Worm (Caenorhabditis elegans) whole organism, late embryonic: ENCODE data around the gene K09E9.1.

Source experiments
- C08G9.2 ChIP-seq: sonication (generic microtip); optimal IDR thresholded peaks from 2 replicates; lab custom pipeline; 2016; ENCODE audit warnings: mild to moderate bottlenecking, missing genetic modification characterization, moderate library complexity, missing compliant biosample characterization
- C38D4.7 ChIP-seq: fragments of 200-800 bp; sonication (Bioruptor generic); optimal IDR thresholded peaks from 2 replicates; lab custom pipeline; 2018; ENCODE audit warnings: mild to moderate bottlenecking, missing genetic modification characterization, moderate library complexity, missing compliant biosample characterization
- F13H6.1 ChIP-seq: sonication (generic microtip); optimal IDR thresholded peaks from 2 replicates; lab custom pipeline; 2016; ENCODE audit warnings: missing genetic modification characterization, missing compliant biosample characterization
- K09A11.1 ChIP-seq: sonication (generic microtip); optimal IDR thresholded peaks from 2 replicates; lab custom pipeline; 2017; ENCODE audit warnings: antibody characterized with exemption, mild to moderate bottlenecking, missing genetic modification characterization, missing compliant biosample characterization; ENCODE audit not compliant: insufficient read depth
- ama-1 ChIP-seq: fragments of 150-350 bp; optimal IDR thresholded peaks from 2 replicates; lab custom pipeline; 2014
- ceh-14 ChIP-seq: sonication (generic microtip); optimal IDR thresholded peaks from 2 replicates; lab custom pipeline; 2016; ENCODE audit warnings: missing genotype, missing genetic modification characterization, missing compliant biosample characterization
- ceh-19 ChIP-seq: fragments of 200-800 bp; sonication (Bioruptor generic); optimal IDR thresholded peaks from 2 replicates; lab custom pipeline; 2018; ENCODE audit warnings: mild to moderate bottlenecking, missing genetic modification characterization, missing compliant biosample characterization
- ceh-2 ChIP-seq: sonication (generic microtip); optimal IDR thresholded peaks from 2 replicates; lab custom pipeline; 2016; ENCODE audit warnings: missing genotype, missing genetic modification characterization, missing compliant biosample characterization
- ceh-24 ChIP-seq: sonication (generic microtip); optimal IDR thresholded peaks from 2 replicates; lab custom pipeline; 2016; ENCODE audit warnings: mild to moderate bottlenecking, missing genetic modification characterization, missing compliant biosample characterization
- ceh-31 ChIP-seq: sonication (generic microtip); optimal IDR thresholded peaks from 2 replicates; lab custom pipeline; 2016; ENCODE audit warnings: missing genetic modification characterization, missing compliant biosample characterization
- ceh-45 ChIP-seq: fragments of 200-800 bp; sonication (Bioruptor generic); IDR thresholded peaks from 2 replicates; pipeline ENCODE4 v1.3.6; 2022; ENCODE audit warnings: missing genetic modification reagents, missing genetic modification characterization, missing compliant biosample characterization
- ceh-6 ChIP-seq: fragments of 200-800 bp; sonication (Bioruptor generic); optimal IDR thresholded peaks from 2 replicates; lab custom pipeline; 2018; ENCODE audit warnings: mild to moderate bottlenecking, missing genetic modification characterization, missing compliant biosample characterization
- elt-2 ChIP-seq: sonication (generic microtip); optimal IDR thresholded peaks from 2 replicates; lab custom pipeline; 2016; ENCODE audit warnings: missing genetic modification reagents, missing genetic modification characterization, missing compliant biosample characterization
- elt-4 ChIP-seq: sonication (generic microtip); optimal IDR thresholded peaks from 2 replicates; lab custom pipeline; 2016; ENCODE audit warnings: missing genetic modification characterization, missing compliant biosample characterization
- fax-1 ChIP-seq: sonication (generic microtip); optimal IDR thresholded peaks from 2 replicates; lab custom pipeline; 2016; ENCODE audit warnings: missing genotype, missing genetic modification characterization, missing compliant biosample characterization
- fkh-10 ChIP-seq: fragments of 150-350 bp; optimal IDR thresholded peaks from 2 replicates; lab custom pipeline; 2014; ENCODE audit warnings: missing biosample characterization, missing genetic modification reagents, missing genetic modification characterization
- hlh-13 ChIP-seq: fragments of 200-800 bp; sonication (Bioruptor generic); optimal IDR thresholded peaks from 2 replicates; lab custom pipeline; 2018; ENCODE audit warnings: mild to moderate bottlenecking, missing genetic modification characterization, missing compliant biosample characterization
- hlh-15 ChIP-seq: sonication (generic microtip); optimal IDR thresholded peaks from 2 replicates; lab custom pipeline; 2016; ENCODE audit warnings: missing genetic modification characterization, missing compliant biosample characterization
- hlh-6 ChIP-seq: sonication (generic microtip); optimal IDR thresholded peaks from 2 replicates; lab custom pipeline; 2016; ENCODE audit warnings: missing genotype, missing genetic modification characterization, missing compliant biosample characterization
- hlh-8 ChIP-seq: sonication (generic microtip); optimal IDR thresholded peaks from 2 replicates; lab custom pipeline; 2016; ENCODE audit warnings: missing genotype, missing genetic modification characterization, missing compliant biosample characterization
- lim-6 ChIP-seq: sonication (generic microtip); optimal IDR thresholded peaks from 2 replicates; lab custom pipeline; 2016; ENCODE audit warnings: missing genetic modification characterization, missing compliant biosample characterization
- lin-11 ChIP-seq: fragments of 200-800 bp; sonication (Bioruptor generic); optimal IDR thresholded peaks from 2 replicates; lab custom pipeline; 2018; ENCODE audit warnings: mild to moderate bottlenecking, missing genetic modification characterization, missing compliant biosample characterization
- nfya-1 ChIP-seq: sonication (generic microtip); optimal IDR thresholded peaks from 2 replicates; lab custom pipeline; 2017; ENCODE audit warnings: missing genetic modification characterization, mild to moderate bottlenecking, missing compliant biosample characterization, antibody characterized with exemption, moderate library complexity
- nhr-11 ChIP-seq: fragments of 150-350 bp; optimal IDR thresholded peaks from 2 replicates; lab custom pipeline; 2014; ENCODE audit warnings: missing biosample characterization, missing genetic modification characterization
- pat-9 ChIP-seq: fragments of 200-800 bp; sonication (Bioruptor generic); optimal IDR thresholded peaks from 2 replicates; lab custom pipeline; 2018; ENCODE audit warnings: mild to moderate bottlenecking, missing genetic modification characterization, moderate library complexity, missing compliant biosample characterization
- pha-2 ChIP-seq: sonication (generic microtip); optimal IDR thresholded peaks from 2 replicates; lab custom pipeline; 2017; ENCODE audit warnings: mild to moderate bottlenecking, missing genetic modification characterization, missing compliant biosample characterization
- pqm-1 ChIP-seq: sonication (generic microtip); optimal IDR thresholded peaks from 2 replicates; lab custom pipeline; 2016; ENCODE audit warnings: missing genetic modification characterization, missing compliant biosample characterization
- pros-1 ChIP-seq: fragments of 150-350 bp; optimal IDR thresholded peaks from 2 replicates; lab custom pipeline; 2014; ENCODE audit warnings: missing biosample characterization, missing genetic modification reagents, missing genetic modification characterization
- rnt-1 ChIP-seq: sonication (generic microtip); optimal IDR thresholded peaks from 2 replicates; lab custom pipeline; 2016; ENCODE audit warnings: missing genetic modification characterization, missing compliant biosample characterization
- sox-2 ChIP-seq: fragments of 200-800 bp; sonication (Bioruptor generic); IDR thresholded peaks from 2 replicates; pipeline ENCODE4 v1.3.6; 2022; ENCODE audit warnings: missing genetic modification reagents, missing genetic modification characterization, missing compliant biosample characterization
- sox-4 ChIP-seq: sonication (generic microtip); optimal IDR thresholded peaks from 2 replicates; lab custom pipeline; 2017; ENCODE audit warnings: mild to moderate bottlenecking, missing genetic modification characterization, inconsistent platforms, missing compliant biosample characterization
- syd-9 ChIP-seq: sonication (generic microtip); optimal IDR thresholded peaks from 2 replicates; lab custom pipeline; 2016; ENCODE audit warnings: mild to moderate bottlenecking, missing genetic modification characterization, moderate library complexity, missing compliant biosample characterization
- tbx-2 ChIP-seq: sonication (generic microtip); optimal IDR thresholded peaks from 2 replicates; lab custom pipeline; 2016; ENCODE audit warnings: missing genetic modification characterization, missing compliant biosample characterization
- ttx-3 ChIP-seq: sonication (generic microtip); optimal IDR thresholded peaks from 2 replicates; lab custom pipeline; 2016; ENCODE audit warnings: missing genetic modification reagents, missing genetic modification characterization, missing compliant biosample characterization
- unc-3 ChIP-seq, 2 experiments: fragments of 200-800 bp in 1 of 2; sonication (Bioruptor generic) in 1 of 2; sonication (generic microtip) in 1 of 2; conservative IDR thresholded peaks in 1 of 2; optimal IDR thresholded peaks in 1 of 2; 2 replicates each; pipeline versions ENCODE4 v1.3.6 to Lab custom; 2016 to 2022; ENCODE audit warnings: missing compliant biosample characterization in 2 of 2, missing genetic modification characterization in 2 of 2, missing genetic modification reagents in 1 of 2
- unc-42 ChIP-seq: sonication (generic microtip); optimal IDR thresholded peaks from 2 replicates; lab custom pipeline; 2016; ENCODE audit warnings: missing genotype, missing genetic modification characterization, missing compliant biosample characterization
- unc-86 ChIP-seq: sonication (generic microtip); optimal IDR thresholded peaks from 2 replicates; lab custom pipeline; 2016; ENCODE audit warnings: missing genetic modification characterization, missing compliant biosample characterization
- ztf-16 ChIP-seq: sonication (generic microtip); optimal IDR thresholded peaks from 2 replicates; lab custom pipeline; 2017; ENCODE audit warnings: missing genetic modification characterization, missing compliant biosample characterization

K09E9.1 gene

DNA sequence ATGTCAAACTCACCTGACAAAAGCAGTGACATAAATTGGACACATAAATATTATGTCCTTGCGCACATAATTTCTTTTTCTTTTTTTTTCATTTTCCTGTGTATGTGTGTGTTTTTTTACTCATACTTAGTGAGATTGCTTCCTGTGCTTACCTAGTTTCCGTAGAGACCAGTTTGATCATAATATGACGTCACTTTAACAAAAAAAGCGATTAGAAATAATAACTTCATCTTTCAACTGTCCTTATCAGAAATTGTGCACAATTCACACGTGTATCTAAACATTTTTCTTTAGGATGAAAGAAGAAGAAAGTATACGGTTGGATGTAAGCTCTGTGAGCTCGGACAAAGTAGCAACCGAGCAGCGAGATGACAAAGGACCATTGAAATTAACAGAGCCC lies 1.7 kb downstream of the K09E9.1 start:
- TF ChIP-seq ceh-2, result no peak
- TF ChIP-seq C08G9.2 (tag; lab: Kevin White, UChicago), result no peak
- TF ChIP-seq pros-1 (tag; lab: Kevin White, UChicago), result no peak
- no peak for TF ChIP-seq ceh-19
- no peak for TF ChIP-seq unc-3 (GFP tag; conservative IDR thresholded peaks at IDR 0.05; lab: Robert Waterston, UW)
- no peak for TF ChIP-seq unc-3 (tag; optimal IDR thresholded peaks at IDR 0.05; lab: Kevin White, UChicago)
- TF ChIP-seq fax-1 (tag; lab: Kevin White, UChicago), result no peak
- no peak for TF ChIP-seq elt-2 (tag; lab: Kevin White, UChicago)
- no peak for TF ChIP-seq ceh-24 (tag; lab: Kevin White, UChicago)
- TF ChIP-seq unc-86 (tag; lab: Kevin White, UChicago), result no peak
- no peak for TF ChIP-seq tbx-2 (tag; lab: Kevin White, UChicago)
- no peak for TF ChIP-seq pha-2 (tag; lab: Kevin White, UChicago)
- TF ChIP-seq rnt-1 (tag; lab: Kevin White, UChicago), result no peak
- no peak for TF ChIP-seq ceh-45 (GFP tag; lab: Robert Waterston, UW)
- no peak for TF ChIP-seq sox-4 (tag; lab: Kevin White, UChicago)
- no peak for TF ChIP-seq elt-4 (tag; lab: Kevin White, UChicago)

DNA sequence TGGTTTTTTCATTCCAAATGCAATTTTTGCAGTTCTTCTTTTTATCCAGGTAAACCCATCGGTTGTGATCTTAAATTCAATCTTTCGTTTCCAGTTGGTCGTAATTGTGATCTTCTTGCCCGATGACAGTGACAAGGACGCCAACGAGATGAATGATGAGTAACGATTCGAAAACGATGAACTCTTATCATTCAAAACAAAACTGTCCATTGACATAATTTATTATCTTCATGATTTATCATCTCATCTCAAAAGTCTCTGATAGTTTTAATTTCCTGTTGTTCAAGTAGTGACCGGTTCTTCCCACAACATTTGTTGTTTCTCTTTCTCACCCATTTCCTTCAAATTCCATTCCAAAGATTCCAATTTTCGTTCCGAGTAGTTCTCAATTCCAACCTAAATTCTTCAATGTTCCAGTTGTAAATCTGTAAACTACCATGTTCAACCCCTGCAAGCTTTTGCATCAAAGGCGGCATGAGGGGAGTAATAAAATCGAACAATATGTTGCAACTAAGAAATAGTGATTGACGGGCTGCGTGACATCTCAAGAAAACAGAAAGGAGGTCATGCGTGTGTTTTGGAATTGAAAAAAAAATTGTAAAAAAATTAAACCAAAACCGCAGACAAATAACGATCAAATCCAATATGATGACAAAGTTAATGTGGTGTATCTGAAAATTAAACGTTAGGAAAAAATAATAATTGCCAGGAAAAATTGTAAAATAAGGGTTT lies 6.0 kb downstream of the K09E9.1 start:
- TF ChIP-seq nhr-11, result no peak
- no peak for TF ChIP-seq nfya-1 (tag; lab: Kevin White, UChicago)
- TF ChIP-seq lin-11, result no peak
- no peak for TF ChIP-seq C38D4.7
- no peak for TF ChIP-seq ama-1 (lab: Kevin White, UChicago)
- no peak for TF ChIP-seq unc-42 (tag; lab: Kevin White, UChicago)
- no peak for TF ChIP-seq hlh-8
- no peak for TF ChIP-seq sox-2 (GFP tag; lab: Robert Waterston, UW)
- TF ChIP-seq ceh-6, result no peak
- no peak for TF ChIP-seq F13H6.1 (tag; lab: Kevin White, UChicago)
- TF ChIP-seq rnt-1 (tag; lab: Kevin White, UChicago), result no peak
- no peak for TF ChIP-seq hlh-13 (GFP tag; lab: Kevin White, UChicago)
- TF ChIP-seq pqm-1 (tag; lab: Kevin White, UChicago), result no peak
- no peak for TF ChIP-seq ceh-14 (tag; lab: Kevin White, UChicago)
- no peak for TF ChIP-seq hlh-6 (tag; lab: Kevin White, UChicago)
- TF ChIP-seq ztf-16 (tag; lab: Kevin White, UChicago), result no peak
- TF ChIP-seq pros-1 (tag; lab: Kevin White, UChicago), result no peak
- no peak for TF ChIP-seq elt-2 (tag; lab: Kevin White, UChicago)
- no peak for TF ChIP-seq lim-6 (tag; lab: Kevin White, UChicago)

- TF ChIP-seq tbx-2 (tag; lab: Kevin White, UChicago) (no peak), unc-42 (tag; lab: Kevin White, UChicago) (peak; percentile 16)
These were observed 7.5 kb downstream of the K09E9.1 start for ce11 chrX:15627814-15628213.

- TF ChIP-seq tbx-2 (tag; lab: Kevin White, UChicago) (no peak), pat-9 (tag; lab: Kevin White, UChicago) (no peak), hlh-15 (tag; lab: Kevin White, UChicago) (no peak), ceh-24 (tag; lab: Kevin White, UChicago) (no peak), K09A11.1 (tag; lab: Kevin White, UChicago) (no peak), syd-9 (tag; lab: Kevin White, UChicago) (no peak), ztf-16 (tag; lab: Kevin White, UChicago) (no peak), ceh-14 (tag; lab: Kevin White, UChicago) (no peak), sox-4 (tag; lab: Kevin White, UChicago) (no peak), ceh-19 (no peak), ceh-2 (no peak), ceh-31 (tag; lab: Kevin White, UChicago) (no peak), ttx-3 (tag; lab: Kevin White, UChicago) (no peak), fkh-10 (no peak)
These were observed 8.6 kb downstream of the K09E9.1 start for ce11 chrX:15628945-15629344.
